Worm (Caenorhabditis elegans) whole organism, L4/young adult: ENCODE results near the gene grsp-3.

Experiments used
- W03F9.2 ChIP-seq: fragments of 150-350 bp; optimal IDR thresholded peaks from 2 replicates; lab custom pipeline; 2014; ENCODE audit warnings: missing biosample characterization, missing genetic modification characterization
- dao-5 ChIP-seq: sonication (generic microtip); optimal IDR thresholded peaks from 2 replicates; lab custom pipeline; 2016; ENCODE audit warnings: missing genotype, missing genetic modification characterization, moderate library complexity, missing compliant biosample characterization
- him-1 ChIP-seq: sonication (generic microtip); optimal IDR thresholded peaks from 2 replicates; lab custom pipeline; 2016; ENCODE audit warnings: missing genotype, missing genetic modification reagents, missing genetic modification characterization, missing compliant biosample characterization

The grsp-3 gene

DNA sequence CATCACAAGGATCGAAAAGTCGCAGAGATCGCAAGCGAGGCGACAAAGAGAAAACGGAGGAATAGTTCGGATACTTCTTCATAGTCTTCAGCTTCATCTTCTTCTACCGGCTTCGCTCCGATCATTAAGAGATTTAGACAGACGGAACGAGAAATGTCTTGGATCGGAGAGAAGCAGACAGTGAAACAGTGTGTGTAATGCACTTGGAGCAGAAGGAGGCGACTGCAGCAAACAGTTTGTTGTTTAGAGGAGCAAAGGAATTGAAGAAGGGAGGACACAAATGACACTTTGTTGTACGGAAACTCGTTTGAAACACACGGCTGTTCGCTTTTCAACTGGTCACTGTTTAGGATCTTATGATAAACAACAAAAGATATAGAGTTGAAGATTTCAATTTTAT is 32.4 kb downstream of the grsp-3 start:
- no peak for TF ChIP-seq him-1 (tag; lab: Kevin White, UChicago)
- TF ChIP-seq dao-5: no peak
- no peak for TF ChIP-seq W03F9.2 (tag; lab: Kevin White, UChicago)

ce11 chrIV:7098509-7099065 is 33.1 kb downstream of the grsp-3 start, which contains the start of gene ZC477.4:
TSS of gene ZC477.4 (minus strand) at chrIV:7098784.
- TF ChIP-seq dao-5 (no peak), W03F9.2 (tag; lab: Kevin White, UChicago) (no peak)

ce11 chrIV:7097450-7097849 is 34.3 kb downstream of the grsp-3 start:
- TF ChIP-seq W03F9.2 (tag; lab: Kevin White, UChicago) (no peak), him-1 (tag; lab: Kevin White, UChicago) (no peak), dao-5 (no peak)

DNA sequence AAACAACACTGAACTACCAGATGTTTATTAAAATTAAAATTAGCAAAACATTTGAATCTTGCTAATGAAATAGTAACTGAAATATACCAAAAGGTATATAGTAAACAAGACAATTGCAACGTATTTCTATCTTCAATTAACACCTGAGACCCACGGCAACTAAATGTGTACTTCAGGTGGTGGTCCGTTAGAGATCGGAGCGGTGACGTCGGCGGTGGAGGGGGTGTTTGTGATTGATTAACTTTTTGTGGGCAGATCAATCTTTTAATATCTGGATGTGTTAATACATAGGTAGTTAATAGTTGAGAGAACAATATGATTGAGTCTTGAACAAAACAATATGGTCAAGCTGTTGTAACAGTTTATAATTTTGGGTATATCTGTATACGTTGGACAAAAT is 35.6 kb downstream of the grsp-3 start:
- no peak for TF ChIP-seq W03F9.2 (tag; lab: Kevin White, UChicago)
- no peak for TF ChIP-seq him-1 (tag; lab: Kevin White, UChicago)

ce11 chrIV:7095396-7095964 is 36.2 kb downstream of the grsp-3 start:
- no peak for TF ChIP-seq dao-5

ce11 chrIV:7094216-7094758 is 37.4 kb downstream of the grsp-3 start, which contains the start of gene deb-1:
TSS of gene deb-1 (minus strand) at chrIV:7094266.
- TF ChIP-seq him-1 (tag; lab: Kevin White, UChicago): no peak
- no peak for TF ChIP-seq dao-5
- no peak for TF ChIP-seq W03F9.2 (tag; lab: Kevin White, UChicago)

DNA sequence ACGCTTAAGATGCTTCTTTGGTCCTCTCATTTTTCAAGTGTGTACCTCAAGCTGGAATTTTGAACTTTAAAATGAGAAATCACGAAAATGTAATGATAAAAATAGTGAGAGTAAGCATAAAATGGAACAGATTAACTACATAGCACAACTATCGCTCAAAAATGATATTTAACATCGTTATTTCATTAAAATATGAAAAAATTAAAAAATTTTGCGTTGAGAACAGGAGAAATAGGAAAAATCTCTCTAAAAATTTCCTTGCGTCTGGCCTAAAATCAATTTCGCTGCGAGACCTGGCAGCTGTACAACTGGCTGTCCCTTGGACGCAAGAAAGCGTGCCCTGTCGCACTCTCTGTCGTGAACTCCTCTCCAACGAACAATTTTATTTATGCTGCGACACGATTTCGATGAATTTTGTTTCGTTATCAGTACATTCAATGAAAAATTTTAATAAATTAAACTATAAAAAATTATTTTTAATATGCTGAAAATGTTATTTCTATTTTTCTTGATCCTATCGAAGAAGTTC is 47.0 kb downstream of the grsp-3 start, which contains the start of gene rps-4:
Gene rps-4, minus strand, starts transcription at position 51 of the 529 bp plus-strand sequence.
- TF ChIP-seq W03F9.2 (tag; lab: Kevin White, UChicago): peak; percentile 97
- no peak for TF ChIP-seq dao-5
- TF ChIP-seq him-1 (tag; lab: Kevin White, UChicago): peak; percentile 56

DNA sequence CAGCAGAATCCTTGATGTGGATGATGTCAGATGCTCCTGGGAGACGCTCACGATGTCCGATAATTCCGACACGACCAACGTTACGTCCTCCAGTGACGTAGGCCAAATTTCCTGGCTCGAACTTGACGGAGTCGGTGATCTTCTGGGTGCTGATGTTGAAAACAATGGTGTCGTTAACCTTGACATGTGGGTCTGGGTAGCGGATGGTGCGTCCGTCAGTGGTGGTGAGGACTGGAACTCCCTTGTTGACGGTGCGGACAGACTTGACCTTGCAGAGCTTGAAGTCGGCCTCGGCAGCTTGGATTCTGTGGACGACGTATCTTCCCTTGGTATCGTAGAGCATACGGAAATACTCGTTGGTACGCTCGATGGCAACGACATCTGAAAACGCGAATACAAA is 47.8 kb downstream of the grsp-3 start:
- TF ChIP-seq dao-5: no peak
- TF ChIP-seq W03F9.2 (tag; lab: Kevin White, UChicago): no peak
- TF ChIP-seq him-1 (tag; lab: Kevin White, UChicago): no peak

ce11 chrIV:7083382-7083784 is 48.3 kb downstream of the grsp-3 start, which contains the start of gene Y43B11AR.3:
TSS of gene Y43B11AR.3 (minus strand) at chrIV:7083716.
- TF ChIP-seq dao-5 (peak; percentile 62), W03F9.2 (tag; lab: Kevin White, UChicago) (peak; percentile 3), him-1 (tag; lab: Kevin White, UChicago) (no peak)

- TF ChIP-seq W03F9.2 (tag; lab: Kevin White, UChicago) (no peak), him-1 (tag; lab: Kevin White, UChicago) (no peak), dao-5 (no peak)
Measured at ce11 chrIV:7081214-7081613, 50.5 kb downstream of the grsp-3 start, which contains the start of gene Y43B11AR.1. TSS of gene Y43B11AR.1 (plus strand) at chrIV:7081514.
